Worm (Caenorhabditis elegans) whole organism, mixed stage, embryonic: Measurements from ENCODE around the gene evl-14.

ENCODE experiments used
- M03D4.4 ChIP-seq: sonication (generic microtip); optimal IDR thresholded peaks from 2 replicates; lab custom pipeline; 2017; ENCODE audit warnings: mild to moderate bottlenecking, missing genetic modification characterization, missing compliant biosample characterization
- bed-3 ChIP-seq: fragments of 200-800 bp; sonication (Bioruptor generic); optimal IDR thresholded peaks from 3 replicates; lab custom pipeline; 2018; ENCODE audit warnings: mild to moderate bottlenecking, missing genetic modification characterization, moderate library complexity, missing compliant biosample characterization
- blmp-1 ChIP-seq: fragments of 150-350 bp; optimal IDR thresholded peaks from 2 replicates; lab custom pipeline; 2014; ENCODE audit warnings: missing biosample characterization, missing genetic modification characterization
- ceh-39 ChIP-seq: fragments of 150-350 bp; optimal IDR thresholded peaks from 2 replicates; lab custom pipeline; 2014; ENCODE audit warnings: missing biosample characterization, missing genetic modification characterization
- ceh-43 ChIP-seq: fragments of 200-800 bp; sonication (Bioruptor generic); optimal IDR thresholded peaks from 2 replicates; lab custom pipeline; 2018; ENCODE audit warnings: mild to moderate bottlenecking, missing genetic modification characterization, moderate library complexity, missing compliant biosample characterization
- ceh-83 ChIP-seq: fragments of 200-800 bp; sonication (Bioruptor generic); optimal IDR thresholded peaks from 2 replicates; lab custom pipeline; 2018; ENCODE audit warnings: mild to moderate bottlenecking, missing genetic modification characterization, missing compliant biosample characterization
- ces-1 ChIP-seq: fragments of 150-350 bp; optimal IDR thresholded peaks from 2 replicates; lab custom pipeline; 2014; ENCODE audit warnings: missing biosample characterization, missing genetic modification reagents, missing genetic modification characterization
- cnd-1 ChIP-seq: fragments of 200-800 bp; sonication (Bioruptor generic); optimal IDR thresholded peaks from 2 replicates; lab custom pipeline; 2018; ENCODE audit warnings: mild to moderate bottlenecking, missing genetic modification characterization, missing compliant biosample characterization
- drap-1 ChIP-seq: fragments of 200-800 bp; sonication (Bioruptor generic); optimal IDR thresholded peaks from 3 replicates; lab custom pipeline; 2018; ENCODE audit warnings: mild to moderate bottlenecking, missing genetic modification characterization, missing compliant biosample characterization
- elt-1 ChIP-seq: sonication (generic microtip); optimal IDR thresholded peaks from 2 replicates; lab custom pipeline; 2017; ENCODE audit warnings: missing genetic modification characterization, mild to moderate bottlenecking, missing compliant biosample characterization, antibody characterized with exemption, moderate library complexity, borderline replicate concordance; ENCODE audit not compliant: insufficient read depth
- elt-3 ChIP-seq: fragments of 150-350 bp; optimal IDR thresholded peaks from 2 replicates; lab custom pipeline; 2014; ENCODE audit warnings: missing biosample characterization, missing genetic modification characterization
- flh-1 ChIP-seq: fragments of 200-800 bp; sonication (Bioruptor generic); optimal IDR thresholded peaks from 2 replicates; lab custom pipeline; 2018; ENCODE audit warnings: mild to moderate bottlenecking, missing genetic modification characterization, moderate library complexity, missing compliant biosample characterization
- ham-2 ChIP-seq: fragments of 200-800 bp; sonication (Bioruptor generic); optimal IDR thresholded peaks from 2 replicates; lab custom pipeline; 2018; ENCODE audit warnings: mild to moderate bottlenecking, missing genetic modification characterization, missing compliant biosample characterization
- hlh-1 ChIP-seq: fragments of 150-350 bp; optimal IDR thresholded peaks from 2 replicates; lab custom pipeline; 2014; ENCODE audit warnings: missing biosample characterization, missing genetic modification reagents, missing genetic modification characterization
- lin-13 ChIP-seq: fragments of 150-350 bp; optimal IDR thresholded peaks from 2 replicates; lab custom pipeline; 2014; ENCODE audit warnings: missing biosample characterization, missing genetic modification characterization
- lin-32 ChIP-seq: fragments of 200-800 bp; sonication (Bioruptor generic); optimal IDR thresholded peaks from 2 replicates; lab custom pipeline; 2018; ENCODE audit warnings: mild to moderate bottlenecking, missing genetic modification characterization, missing compliant biosample characterization
- lsy-2 ChIP-seq: fragments of 150-350 bp; optimal IDR thresholded peaks from 2 replicates; lab custom pipeline; 2014; ENCODE audit warnings: missing biosample characterization, missing genetic modification characterization
- mep-1 ChIP-seq: fragments of 150-350 bp; optimal IDR thresholded peaks from 2 replicates; lab custom pipeline; 2017; ENCODE audit warnings: missing biosample characterization, missing genetic modification reagents, missing genetic modification characterization, inconsistent platforms
- mls-2 ChIP-seq: sonication (generic microtip); optimal IDR thresholded peaks from 2 replicates; lab custom pipeline; 2016; ENCODE audit warnings: mild to moderate bottlenecking, missing genetic modification characterization, moderate library complexity, missing compliant biosample characterization
- nhr-12 ChIP-seq: fragments of 150-350 bp; optimal IDR thresholded peaks from 2 replicates; lab custom pipeline; 2014; ENCODE audit warnings: missing biosample characterization, missing genetic modification characterization
- nhr-237 ChIP-seq: fragments of 150-350 bp; optimal IDR thresholded peaks from 2 replicates; lab custom pipeline; 2014; ENCODE audit warnings: missing biosample characterization, missing genetic modification characterization
- nhr-28 ChIP-seq: fragments of 150-350 bp; optimal IDR thresholded peaks from 2 replicates; lab custom pipeline; 2014; ENCODE audit warnings: missing biosample characterization, missing genetic modification characterization
- pha-4 ChIP-seq: fragments of 150-350 bp; optimal IDR thresholded peaks from 2 replicates; lab custom pipeline; 2018; ENCODE audit warnings: missing biosample characterization, missing genetic modification reagents, missing genetic modification characterization
- sem-2 ChIP-seq: fragments of 200-800 bp; sonication (Bioruptor generic); optimal IDR thresholded peaks from 2 replicates; lab custom pipeline; 2018; ENCODE audit warnings: mild to moderate bottlenecking, missing genetic modification characterization, missing compliant biosample characterization
- snpc-4 ChIP-seq: fragments of 150-350 bp; optimal IDR thresholded peaks from 2 replicates; lab custom pipeline; 2014; ENCODE audit warnings: missing biosample characterization, missing genetic modification characterization
- tbx-8 ChIP-seq: fragments of 200-800 bp; sonication (Bioruptor generic); optimal IDR thresholded peaks from 2 replicates; lab custom pipeline; 2018; ENCODE audit warnings: mild to moderate bottlenecking, missing genetic modification characterization, moderate library complexity, missing compliant biosample characterization
- unc-120 ChIP-seq: sonication (generic microtip); optimal IDR thresholded peaks from 2 replicates; lab custom pipeline; 2017; ENCODE audit warnings: missing genetic modification characterization, missing compliant biosample characterization; ENCODE audit not compliant: poor library complexity, severe bottlenecking
- unc-39 ChIP-seq: fragments of 150-350 bp; optimal IDR thresholded peaks from 2 replicates; lab custom pipeline; 2014; ENCODE audit warnings: missing biosample characterization, missing genetic modification characterization
- unc-62 ChIP-seq: fragments of 150-350 bp; optimal IDR thresholded peaks from 2 replicates; lab custom pipeline; 2014; ENCODE audit warnings: missing biosample characterization, missing genetic modification reagents, missing genetic modification characterization
- zip-8 ChIP-seq: fragments of 150-350 bp; optimal IDR thresholded peaks from 2 replicates; lab custom pipeline; 2014; ENCODE audit warnings: missing biosample characterization, missing genetic modification characterization

The evl-14 gene

ce11 chrIII:4294153-4294862 is 18.6 kb downstream of the evl-14 start, which contains the start of the genes nth-1 and R10E4.7:
nth-1 (minus strand) TSS chrIII:4294253.
R10E4.7 (plus strand) TSS chrIII:4294812.
- TF ChIP-seq flh-1 = no peak

ce11 chrIII:4293108-4293507 is 19.8 kb downstream of the evl-14 start, which contains the start of gene R10E4.6:
R10E4.6 (plus strand) TSS chrIII:4293408.
- TF ChIP-seq lin-13 = no peak
- peak; percentile 88 for TF ChIP-seq zip-8
- TF ChIP-seq elt-3 (tag; lab: Kevin White, UChicago) = no peak

DNA sequence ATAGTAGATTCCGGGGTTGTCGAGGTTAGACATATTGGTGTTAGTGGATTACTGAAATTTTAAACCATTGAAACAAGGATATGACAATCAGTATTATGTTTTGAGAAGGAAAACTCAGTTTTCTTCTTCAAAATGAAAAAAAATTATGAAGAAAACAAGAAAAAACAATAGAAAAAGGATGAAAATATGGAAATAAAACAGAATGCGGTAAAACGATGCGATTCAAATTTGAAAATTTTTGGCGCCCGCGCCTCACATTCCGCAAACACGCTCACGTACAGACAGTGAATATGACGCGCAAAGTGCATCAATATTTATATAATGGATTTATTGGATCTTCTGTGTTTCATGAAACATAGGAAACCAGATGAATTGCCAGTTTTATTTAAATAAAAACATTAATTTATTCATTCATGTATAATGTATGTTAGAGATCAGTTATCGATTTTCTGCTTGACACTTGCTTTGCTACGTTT is 21.7 kb downstream of the evl-14 start, which contains the start of gene mcm-5:
Gene mcm-5 (minus strand): TSS at position 51 of the 476 bp plus-strand sequence.
- TF ChIP-seq ceh-39 (tag; lab: Kevin White, UChicago) (peak; percentile 22), flh-1 (no peak), mep-1 (peak; percentile 67), lsy-2 (tag; lab: Kevin White, UChicago) (peak; percentile 30), ham-2 (GFP tag; lab: Kevin White, UChicago) (no peak), ces-1 (peak; percentile 56)

ce11 chrIII:4289952-4290351 is 23.0 kb downstream of the evl-14 start:
- TF ChIP-seq nhr-237 (tag; lab: Kevin White, UChicago) = no peak
- no peak for TF ChIP-seq lin-32 (GFP tag; lab: Kevin White, UChicago)
- TF ChIP-seq ceh-43 (GFP tag; lab: Kevin White, UChicago) = no peak
- TF ChIP-seq nhr-28 (tag; lab: Kevin White, UChicago) = no peak
- no peak for TF ChIP-seq unc-120
- TF ChIP-seq lin-13 = no peak
- TF ChIP-seq sem-2 (GFP tag; lab: Kevin White, UChicago) = no peak
- no peak for TF ChIP-seq tbx-8 (GFP tag; lab: Kevin White, UChicago)
- TF ChIP-seq unc-62 (GFP tag; lab: Kevin White, UChicago) = no peak

ce11 chrIII:4287379-4287778 is 25.5 kb downstream of the evl-14 start, which contains the start of gene R10E4.3:
R10E4.3 (minus strand) TSS chrIII:4287479.
- TF ChIP-seq tbx-8 (GFP tag; lab: Kevin White, UChicago) (no peak), pha-4 (tag; lab: Kevin White, UChicago) (no peak), hlh-1 (tag; lab: Kevin White, UChicago) (no peak), mep-1 (no peak), nhr-28 (tag; lab: Kevin White, UChicago) (no peak)

- TF ChIP-seq cnd-1 (tag; lab: Kevin White, UChicago) = peak; percentile 8
- TF ChIP-seq elt-3 (tag; lab: Kevin White, UChicago) = no peak
Measured at ce11 chrIII:4284732-4285165, 28.2 kb downstream of the evl-14 start.

DNA sequence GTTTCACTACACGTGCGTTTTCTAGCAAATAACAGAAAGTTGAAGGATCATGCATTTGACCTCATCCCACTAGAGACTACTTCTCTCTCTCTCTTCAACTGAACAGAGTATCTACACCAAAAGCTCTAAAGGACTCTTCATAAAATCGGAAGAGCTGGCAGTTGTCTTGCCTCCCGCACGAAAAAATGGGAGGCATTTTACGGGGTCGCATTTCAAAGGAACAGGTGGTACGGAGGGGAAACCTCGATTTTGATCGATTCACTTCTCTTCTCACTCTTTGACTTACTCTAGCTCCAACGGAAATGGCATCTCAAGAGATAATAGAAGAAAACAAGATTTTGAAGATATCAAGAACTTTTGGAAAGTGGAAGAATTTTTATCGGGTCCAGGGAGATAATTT is 29.8 kb downstream of the evl-14 start:
- peak; percentile 10 for TF ChIP-seq ces-1
- peak; percentile 73 for TF ChIP-seq unc-62 (GFP tag; lab: Kevin White, UChicago)
- TF ChIP-seq nhr-12 (tag; lab: Kevin White, UChicago) = no peak
- no peak for TF ChIP-seq elt-1 (tag; lab: Kevin White, UChicago)
- peak; percentile 81 for TF ChIP-seq unc-120
- TF ChIP-seq hlh-1 (tag; lab: Kevin White, UChicago) = peak; percentile 99
- TF ChIP-seq, all 35 proteins: peak for 4

DNA sequence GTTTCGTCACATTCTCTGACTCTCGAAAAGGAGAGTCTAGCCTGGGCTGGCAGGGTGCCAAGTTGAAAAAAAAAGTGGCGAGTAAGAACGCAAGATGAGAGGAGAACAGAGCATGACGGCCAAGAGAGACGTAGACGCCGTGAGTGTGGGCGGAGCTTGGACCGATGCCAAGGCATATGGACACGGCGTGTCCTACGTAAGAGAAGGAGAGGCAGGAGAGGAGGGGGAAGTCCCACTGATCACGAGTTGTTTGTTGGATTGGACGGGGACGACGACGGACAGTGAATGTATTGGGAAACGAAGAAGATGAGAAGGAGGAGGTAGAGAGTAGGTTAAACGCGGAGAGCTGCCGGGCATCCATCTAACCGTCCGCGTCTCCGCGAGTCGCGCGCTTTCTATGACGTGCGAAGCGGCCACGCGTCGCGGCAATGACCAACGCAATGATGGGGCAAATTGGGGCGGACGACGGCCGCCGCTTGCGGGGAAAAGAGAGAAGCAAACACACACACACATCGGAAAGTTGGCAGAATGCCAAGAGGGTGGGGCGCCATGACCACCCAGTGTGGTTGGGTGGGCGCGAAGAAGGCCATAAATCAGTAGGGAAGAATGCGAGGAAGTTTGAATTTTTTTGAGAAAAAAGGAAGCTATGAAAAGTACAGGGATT is 30.8 kb downstream of the evl-14 start:
- TF ChIP-seq unc-39 (tag; lab: Kevin White, UChicago) (peak; percentile 60), mls-2 (tag; lab: Kevin White, UChicago) (peak; percentile 93), bed-3 (GFP tag; lab: Kevin White, UChicago) (no peak), hlh-1 (tag; lab: Kevin White, UChicago) (peak; percentile 73), blmp-1 (tag; lab: Kevin White, UChicago) (no peak), lin-13 (peak; percentile 64), M03D4.4 (tag; lab: Kevin White, UChicago) (peak; percentile 81), nhr-12 (tag; lab: Kevin White, UChicago) (peak; percentile 86), nhr-28 (tag; lab: Kevin White, UChicago) (no peak), ceh-39 (tag; lab: Kevin White, UChicago) (peak; percentile 93), ham-2 (GFP tag; lab: Kevin White, UChicago) (peak; percentile 98), drap-1 (peak; percentile 84), ceh-83 (GFP tag; lab: Kevin White, UChicago) (no peak), ceh-43 (GFP tag; lab: Kevin White, UChicago) (peak; percentile 69), elt-3 (tag; lab: Kevin White, UChicago) (no peak), ces-1 (peak; percentile 91), sem-2 (GFP tag; lab: Kevin White, UChicago) (no peak), unc-120 (peak; percentile 97), unc-62 (GFP tag; lab: Kevin White, UChicago) (peak; percentile 99), snpc-4 (tag; lab: Kevin White, UChicago) (no peak), nhr-237 (tag; lab: Kevin White, UChicago) (peak; percentile 79), pha-4 (tag; lab: Kevin White, UChicago) (peak; percentile 92)
